Worm (Caenorhabditis elegans) whole organism, L4 larva: Measurements from ENCODE around the gene kel-10.

ENCODE experiments used
- ceh-32 ChIP-seq: sonication (generic microtip); optimal IDR thresholded peaks from 2 replicates; lab custom pipeline; 2016; ENCODE audit warnings: mild to moderate bottlenecking, missing genetic modification characterization, missing compliant biosample characterization; ENCODE audit not compliant: poor library complexity
- lin-39 ChIP-seq: fragments of 150-350 bp; optimal IDR thresholded peaks from 2 replicates; lab custom pipeline; 2014; ENCODE audit warnings: missing biosample characterization, missing genetic modification reagents, missing genetic modification characterization
- nhr-28 ChIP-seq: fragments of 150-350 bp; optimal IDR thresholded peaks from 2 replicates; lab custom pipeline; 2014; ENCODE audit warnings: missing biosample characterization, missing genetic modification characterization
- nhr-76 ChIP-seq: fragments of 150-350 bp; optimal IDR thresholded peaks from 2 replicates; lab custom pipeline; 2014; ENCODE audit warnings: missing biosample characterization, missing genetic modification characterization

DNA sequence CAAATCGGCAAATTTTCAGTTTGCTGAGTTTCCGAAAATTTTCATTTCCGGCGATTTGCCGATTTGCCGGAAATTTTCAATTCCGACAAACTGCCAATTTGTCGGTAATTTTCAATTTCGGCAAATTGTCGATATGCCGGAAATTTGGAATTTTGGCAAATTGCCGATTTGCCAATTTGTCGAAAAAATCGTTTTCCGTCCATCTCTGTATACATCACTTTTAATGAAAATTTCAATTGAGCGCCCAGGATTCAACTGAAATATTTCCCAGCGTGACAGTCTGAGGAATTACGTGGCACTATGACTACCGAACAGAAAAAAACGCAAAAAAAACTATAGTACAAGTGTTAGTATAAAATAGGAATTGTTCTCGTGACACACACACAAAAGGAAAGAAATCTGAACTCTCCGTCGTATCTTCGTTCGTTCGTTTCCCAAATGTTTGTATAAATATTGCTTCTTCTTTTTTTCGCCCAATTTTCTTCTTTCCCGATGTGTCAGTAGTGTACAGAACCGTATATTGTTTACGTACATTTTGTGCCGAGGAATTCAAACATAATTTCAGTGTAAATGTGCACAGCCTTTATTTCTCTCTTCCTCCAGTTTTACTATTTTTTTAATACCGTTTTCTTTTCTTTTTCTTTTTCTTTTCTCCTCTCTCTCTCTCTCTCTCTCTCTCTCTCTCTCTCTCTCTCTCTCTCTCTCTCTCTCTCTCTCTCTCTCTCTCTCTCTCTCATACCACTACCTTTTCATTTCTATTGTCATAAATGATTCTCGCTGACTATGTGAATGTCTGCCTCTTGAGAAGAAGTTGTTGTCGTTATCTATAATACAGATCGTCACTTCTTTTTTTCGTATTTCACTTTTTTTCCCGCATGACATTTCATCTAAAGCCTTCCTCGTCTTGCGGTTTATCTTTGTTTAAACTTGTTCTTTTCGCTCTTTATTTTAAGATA, 31.5 kb upstream of the kel-10 start:
- no peak for TF ChIP-seq nhr-76 (tag; lab: Kevin White, UChicago)
- no peak for TF ChIP-seq ceh-32
- TF ChIP-seq nhr-28, result peak; percentile 73
- no peak for TF ChIP-seq lin-39 (tag; lab: Kevin White, UChicago)
